Fruit fly (Drosophila melanogaster) whole organism, embryonic: ENCODE results near the gene Dpm1.

ENCODE experiments used
- CG11695 ChIP-seq: fragments of 200-800 bp; sonication (Bioruptor generic); IDR thresholded peaks from 3 replicates; pipeline ENCODE4 v1.3.6; 2022; ENCODE audit warnings: missing biosample characterization, missing genetic modification characterization
- CG12744 ChIP-seq: fragments of 200-800 bp; sonication (Bioruptor generic); optimal IDR thresholded peaks from 2 replicates; lab custom pipeline; 2016; ENCODE audit warnings: missing biosample characterization, missing genetic modification characterization
- CG14441 ChIP-seq: fragments of 200-800 bp; sonication (Bioruptor generic); IDR thresholded peaks from 2 replicates; pipeline ENCODE4 v1.3.6; 2022; ENCODE audit warnings: missing biosample characterization, missing genetic modification characterization
- CG15073 ChIP-seq: fragments of 200-800 bp; sonication (Bioruptor generic); optimal IDR thresholded peaks from 2 replicates; lab custom pipeline; 2016; ENCODE audit warnings: missing biosample characterization, missing genetic modification characterization
- CG1603 ChIP-seq: fragments of 200-800 bp; sonication (Bioruptor generic); optimal IDR thresholded peaks from 2 replicates; lab custom pipeline; 2019; ENCODE audit warnings: missing biosample characterization, mild to moderate bottlenecking, missing genetic modification characterization, moderate library complexity
- CG16779 ChIP-seq: fragments of 200-800 bp; sonication (Bioruptor generic); IDR thresholded peaks from 2 replicates; pipeline ENCODE4 v1.3.6; 2022; ENCODE audit warnings: missing biosample characterization, missing genetic modification characterization
- CG17328 ChIP-seq: fragments of 200-800 bp; sonication (Bioruptor generic); IDR thresholded peaks from 2 replicates; pipeline ENCODE4 v1.3.6; 2022; ENCODE audit warnings: missing biosample characterization, missing genetic modification characterization
- CG17361 ChIP-seq: fragments of 200-800 bp; sonication (Bioruptor generic); IDR thresholded peaks from 3 replicates; pipeline ENCODE4 v1.3.6; 2022; ENCODE audit warnings: missing biosample characterization, missing genetic modification characterization
- CG34376 ChIP-seq: fragments of 200-800 bp; sonication (Bioruptor generic); optimal IDR thresholded peaks from 2 replicates; lab custom pipeline; 2018; ENCODE audit warnings: missing biosample characterization, mild to moderate bottlenecking, missing genetic modification characterization
- CG3995 ChIP-seq: fragments of 200-800 bp; sonication (Bioruptor generic); optimal IDR thresholded peaks from 3 replicates; lab custom pipeline; 2016; ENCODE audit warnings: missing biosample characterization, missing genetic modification characterization
- CG6175 ChIP-seq: fragments of 200-800 bp; sonication (Bioruptor generic); IDR thresholded peaks from 3 replicates; pipeline ENCODE4 v1.3.6; 2022; ENCODE audit warnings: missing biosample characterization, missing genetic modification characterization
- CG8281 ChIP-seq: fragments of 200-800 bp; sonication (Bioruptor generic); optimal IDR thresholded peaks from 2 replicates; lab custom pipeline; 2018; ENCODE audit warnings: missing biosample characterization, mild to moderate bottlenecking, missing genetic modification characterization, moderate library complexity
- CG8359 ChIP-seq: fragments of 200-800 bp; sonication (Bioruptor generic); optimal IDR thresholded peaks from 2 replicates; lab custom pipeline; 2017; ENCODE audit warnings: missing biosample characterization, mild to moderate bottlenecking, missing genetic modification characterization, borderline replicate concordance
- CG9437 ChIP-seq: fragments of 200-800 bp; sonication (Bioruptor generic); optimal IDR thresholded peaks from 2 replicates; lab custom pipeline; 2018; ENCODE audit warnings: missing biosample characterization, mild to moderate bottlenecking, missing genetic modification characterization
- CG9876 ChIP-seq: fragments of 200-800 bp; sonication (Bioruptor generic); optimal IDR thresholded peaks from 2 replicates; lab custom pipeline; 2016; ENCODE audit warnings: missing biosample characterization, missing genetic modification characterization
- Camta ChIP-seq: fragments of 200-800 bp; sonication (Bioruptor generic); optimal IDR thresholded peaks from 2 replicates; lab custom pipeline; 2016; ENCODE audit warnings: missing biosample characterization, missing genetic modification characterization
- CkIIα-i1 ChIP-seq: fragments of 200-800 bp; sonication (Bioruptor generic); IDR thresholded peaks from 2 replicates; pipeline ENCODE4 v1.3.6; 2022; ENCODE audit warnings: missing biosample characterization, missing genetic modification characterization
- D19B ChIP-seq: fragments of 200-800 bp; sonication (Bioruptor generic); optimal IDR thresholded peaks from 2 replicates; lab custom pipeline; 2017; ENCODE audit warnings: missing biosample characterization, mild to moderate bottlenecking, missing genetic modification characterization
- E2f2 ChIP-seq: fragments of 200-800 bp; sonication (Bioruptor generic); IDR thresholded peaks from 2 replicates; pipeline ENCODE4 v1.3.6; 2022; ENCODE audit warnings: missing biosample characterization, missing genetic modification characterization
- Fer2 ChIP-seq: fragments of 200-800 bp; sonication (Bioruptor generic); optimal IDR thresholded peaks from 2 replicates; lab custom pipeline; 2018; ENCODE audit warnings: missing biosample characterization, mild to moderate bottlenecking, missing genetic modification characterization, moderate library complexity
- Hmr ChIP-seq: fragments of 200-800 bp; sonication (Bioruptor generic); optimal IDR thresholded peaks from 3 replicates; lab custom pipeline; 2017; ENCODE audit warnings: mild to moderate bottlenecking, missing biosample characterization, missing genetic modification reagents, missing genetic modification characterization
- Neu2 ChIP-seq: fragments of 200-800 bp; sonication (Bioruptor generic); optimal IDR thresholded peaks from 3 replicates; lab custom pipeline; 2016; ENCODE audit warnings: missing biosample characterization, missing genetic modification characterization, borderline replicate concordance
- NfI ChIP-seq: fragments of 200-800 bp; sonication (Bioruptor generic); optimal IDR thresholded peaks from 3 replicates; lab custom pipeline; 2018; ENCODE audit warnings: missing biosample characterization, mild to moderate bottlenecking, missing genetic modification characterization, moderate library complexity
- Scr ChIP-seq: fragments of 200-800 bp; sonication (Bioruptor generic); IDR thresholded peaks from 2 replicates; pipeline ENCODE4 v1.3.6; 2022; ENCODE audit warnings: missing biosample characterization, missing genetic modification characterization; ENCODE audit not compliant: partially characterized antibody
- Spps ChIP-seq: fragments of 200-800 bp; sonication (Bioruptor generic); optimal IDR thresholded peaks from 2 replicates; lab custom pipeline; 2018; ENCODE audit warnings: missing biosample characterization, mild to moderate bottlenecking, missing genetic modification characterization
- Trl ChIP-seq, 3 experiments: fragments of >200 bp in 2 of 3; fragments of 200-800 bp in 1 of 3; sonication (Bioruptor generic) in 1 of 3; optimal IDR thresholded peaks; 2 replicates in 1 of 3; 3 replicates in 2 of 3; lab custom pipeline; 2016 to 2017; ENCODE audit warnings: missing biosample characterization in 1 of 3, missing genetic modification characterization in 1 of 3
- bowl ChIP-seq: fragments of 200-800 bp; sonication (Bioruptor generic); IDR thresholded peaks from 2 replicates; pipeline ENCODE4 v1.3.6; 2022; ENCODE audit warnings: missing biosample characterization, missing genetic modification characterization
- br ChIP-seq: fragments of >200 bp; optimal IDR thresholded peaks from 2 replicates; lab custom pipeline; 2017
- caup ChIP-seq: fragments of 200-800 bp; sonication (Bioruptor generic); optimal IDR thresholded peaks from 3 replicates; lab custom pipeline; 2017; ENCODE audit warnings: missing biosample characterization, mild to moderate bottlenecking, missing genetic modification characterization, moderate library complexity; ENCODE audit not compliant: severe bottlenecking
- chinmo ChIP-seq: fragments of 200-800 bp; sonication (Bioruptor generic); IDR thresholded peaks from 4 replicates; pipeline ENCODE4 v1.3.6; 2022; ENCODE audit warnings: missing biosample characterization, missing genetic modification characterization; ENCODE audit not compliant: partially characterized antibody
- danr ChIP-seq: fragments of 200-800 bp; sonication (Bioruptor generic); IDR thresholded peaks from 2 replicates; pipeline ENCODE4 v1.3.6; 2022; ENCODE audit warnings: missing biosample characterization, missing genetic modification characterization
- dimm ChIP-seq: fragments of 200-800 bp; sonication (Bioruptor generic); IDR thresholded peaks from 2 replicates; pipeline ENCODE4 v1.3.6; 2022; ENCODE audit warnings: missing biosample characterization, missing genetic modification characterization
- eve ChIP-seq, 2 experiments: fragments of >200 bp; optimal IDR thresholded peaks; 2 replicates each; lab custom pipeline; 2017; ENCODE audit warnings: missing biosample characterization in 2 of 2, missing genetic modification characterization in 2 of 2
- fd64A ChIP-seq: fragments of 200-800 bp; sonication (Bioruptor generic); optimal IDR thresholded peaks from 3 replicates; lab custom pipeline; 2018; ENCODE audit warnings: missing biosample characterization, mild to moderate bottlenecking, missing genetic modification characterization
- gro ChIP-seq: fragments of 200-800 bp; sonication (Bioruptor generic); optimal IDR thresholded peaks from 2 replicates; lab custom pipeline; 2016; ENCODE audit warnings: missing biosample characterization, missing genetic modification characterization
- gsb-n ChIP-seq: fragments of 200-800 bp; sonication (Bioruptor generic); optimal IDR thresholded peaks from 3 replicates; lab custom pipeline; 2018; ENCODE audit warnings: missing biosample characterization, mild to moderate bottlenecking, missing genetic modification characterization
- lmd ChIP-seq: fragments of 200-800 bp; sonication (Bioruptor generic); IDR thresholded peaks from 2 replicates; pipeline ENCODE4 v1.3.6; 2022; ENCODE audit warnings: missing biosample characterization, missing genetic modification characterization
- mirr ChIP-seq: fragments of 200-800 bp; sonication (Bioruptor generic); optimal IDR thresholded peaks from 3 replicates; lab custom pipeline; 2018; ENCODE audit warnings: missing biosample characterization, mild to moderate bottlenecking, missing genetic modification characterization
- nom ChIP-seq: fragments of 200-800 bp; sonication (Bioruptor generic); optimal IDR thresholded peaks from 2 replicates; lab custom pipeline; 2017; ENCODE audit warnings: missing biosample characterization, missing genetic modification characterization, mild to moderate bottlenecking, moderate library complexity, missing genetic modification reagents
- odd ChIP-seq: fragments of 200-800 bp; sonication (Bioruptor generic); optimal IDR thresholded peaks from 2 replicates; lab custom pipeline; 2017; ENCODE audit warnings: missing biosample characterization, mild to moderate bottlenecking, missing genetic modification characterization
- onecut ChIP-seq: fragments of 200-800 bp; sonication (Bioruptor generic); IDR thresholded peaks from 2 replicates; pipeline ENCODE4 v1.3.6; 2022; ENCODE audit warnings: missing biosample characterization, missing genetic modification characterization
- otp ChIP-seq: fragments of 200-800 bp; sonication (Bioruptor generic); IDR thresholded peaks from 3 replicates; pipeline ENCODE4, ENCODE4 v1.3.6; 2022; ENCODE audit warnings: missing biosample characterization, missing genetic modification characterization
- prd ChIP-seq, 3 experiments: fragments of >200 bp in 2 of 3; fragments of 200-800 bp in 1 of 3; sonication (Bioruptor generic) in 1 of 3; optimal IDR thresholded peaks in 2 of 3; IDR thresholded peaks in 1 of 3; 2 replicates in 2 of 3; 3 replicates in 1 of 3; pipeline versions ENCODE4 v1.3.6 to Lab custom; 2017 to 2022; ENCODE audit warnings: missing biosample characterization in 1 of 3, missing genetic modification characterization in 1 of 3
- sc ChIP-seq, 3 experiments: fragments of >200 bp in 2 of 3; fragments of 200-800 bp in 1 of 3; sonication (Bioruptor generic) in 1 of 3; optimal IDR thresholded peaks; 2 replicates in 2 of 3; 3 replicates in 1 of 3; lab custom pipeline; 2017; ENCODE audit warnings: mild to moderate bottlenecking in 1 of 3, missing biosample characterization in 1 of 3, missing genetic modification characterization in 1 of 3, missing genetic modification reagents in 1 of 3
- sens ChIP-seq: fragments of 200-800 bp; sonication (Bioruptor generic); peaks from one replicate; lab custom pipeline; 2016; ENCODE audit warnings: missing biosample characterization, missing genetic modification characterization
- trem ChIP-seq: fragments of 200-800 bp; optimal IDR thresholded peaks from 3 replicates; lab custom pipeline; 2019; ENCODE audit warnings: missing biosample characterization, mild to moderate bottlenecking, missing genetic modification characterization, moderate library complexity
- unc-4 ChIP-seq: fragments of 200-800 bp; sonication (Bioruptor generic); IDR thresholded peaks from 2 replicates; pipeline ENCODE4 v1.3.6; 2022; ENCODE audit warnings: missing biosample characterization, missing genetic modification characterization; ENCODE audit not compliant: partially characterized antibody
- usp ChIP-seq: fragments of >200 bp; optimal IDR thresholded peaks from 2 replicates; lab custom pipeline; 2017; ENCODE audit warnings: missing biosample characterization, missing genetic modification characterization
- yki ChIP-seq: fragments of >200 bp; optimal IDR thresholded peaks from 3 replicates; lab custom pipeline; 2018
- zfh1 ChIP-seq: fragments of 200-800 bp; sonication (Bioruptor generic); IDR thresholded peaks from 3 replicates; pipeline ENCODE4 v1.3.6; 2022; ENCODE audit warnings: missing biosample characterization, missing genetic modification characterization

The Dpm1 gene

dm6 chr2L:19549412-19549811, 23.2 kb upstream of the Dpm1 start (continued):
- TF ChIP-seq CG8359, result no peak
- TF ChIP-seq prd (optimal IDR thresholded peaks at IDR 0.05; lab: Kevin White, UChicago), result no peak
- TF ChIP-seq prd (GFP tag; IDR thresholded peaks at IDR 0.05; lab: Robert Waterston, UW), result no peak
- TF ChIP-seq CG17328, result no peak
- TF ChIP-seq unc-4 (GFP tag; lab: Robert Waterston, UW), result no peak
- TF ChIP-seq CG9876 (GFP tag; lab: Kevin White, UChicago), result no peak
- TF ChIP-seq CG34376 (GFP tag; lab: Kevin White, UChicago), result peak; percentile 92
- TF ChIP-seq sc (optimal IDR thresholded peaks at IDR 0.05; lab: Kevin White, UChicago), result no peak
- TF ChIP-seq sc (GFP tag; optimal IDR thresholded peaks at IDR 0.05; lab: Kevin White, UChicago), result no peak
- no peak for TF ChIP-seq trem
- TF ChIP-seq mirr (GFP tag; lab: Kevin White, UChicago), result peak; percentile 40
- no peak for TF ChIP-seq CG12744
- TF ChIP-seq gro (GFP tag; lab: Kevin White, UChicago), result no peak
- TF ChIP-seq CG17361 (GFP tag; lab: Robert Waterston, UW), result no peak
- TF ChIP-seq zfh1, result no peak
- TF ChIP-seq CG1603 (tag; lab: Kevin White, UChicago), result no peak
- TF ChIP-seq nom, result peak; percentile 78
- peak; percentile 47 for TF ChIP-seq caup (GFP tag; lab: Kevin White, UChicago)
- 0 out of 2 replicates have a peak, but pooled peaks have one; percentile 6 for TF ChIP-seq CG14441 (GFP tag; lab: Robert Waterston, UW)
- TF ChIP-seq eve (GFP tag; optimal IDR thresholded peaks at IDR 0.05; lab: Kevin White, UChicago), result no peak
- no peak for TF ChIP-seq Spps (tag; lab: Kevin White, UChicago)
- TF ChIP-seq otp (GFP tag; lab: Robert Waterston, UW), result peak; percentile 55; the same call in 1 of the 3 replicates
- peak; percentile 23 for TF ChIP-seq odd (GFP tag; lab: Kevin White, UChicago)
- no peak for TF ChIP-seq D19B
- TF ChIP-seq E2f2 (GFP tag; lab: Robert Waterston, UW), result peak; percentile 8; the same call in 1 of the 2 replicates
- no peak for TF ChIP-seq danr (GFP tag; lab: Robert Waterston, UW)
- no peak for TF ChIP-seq dimm (GFP tag; lab: Robert Waterston, UW)
- TF ChIP-seq Fer2 (tag; lab: Kevin White, UChicago), result no peak

dm6 chr2L:19548158-19548557, 22.0 kb upstream of the Dpm1 start, which contains the start of gene Tep4:
Gene Tep4 (plus strand): TSS chr2L:19548507.
- TF ChIP-seq chinmo, result peak; percentile 92; the same call in 3 of the 4 replicates
- no peak for TF ChIP-seq CG16779
- no peak for TF ChIP-seq CkIIα-i1 (GFP tag; lab: Robert Waterston, UW)
- no peak for TF ChIP-seq CG8281 (tag; lab: Kevin White, UChicago)
- TF ChIP-seq CG11695 (GFP tag; lab: Robert Waterston, UW), result no peak
- TF ChIP-seq CG34376 (GFP tag; lab: Kevin White, UChicago), result peak; percentile 42
- peak; percentile 43 for TF ChIP-seq D19B
- TF ChIP-seq Camta, result no peak
- TF ChIP-seq CG3995 (GFP tag; lab: Kevin White, UChicago), result no peak
- TF ChIP-seq yki, result no peak
- peak in 1 of 2 experiments; percentile 38 for TF ChIP-seq eve (GFP tag; optimal IDR thresholded peaks at IDR 0.05; lab: Kevin White, UChicago)
- no peak for TF ChIP-seq CG6175 (GFP tag; lab: Robert Waterston, UW)
- TF ChIP-seq bowl (GFP tag; lab: Robert Waterston, UW), result no peak
- no peak for TF ChIP-seq Neu2 (GFP tag; lab: Kevin White, UChicago)
- no peak for TF ChIP-seq CG15073
- no peak for TF ChIP-seq zfh1
- TF ChIP-seq Scr (GFP tag; lab: Robert Waterston, UW), result no peak
- TF ChIP-seq sens (GFP tag; lab: Kevin White, UChicago), result peak; percentile 78
- TF ChIP-seq lmd (GFP tag; lab: Robert Waterston, UW), result no peak
- TF ChIP-seq CG9437 (GFP tag; lab: Kevin White, UChicago), result no peak
- no peak for TF ChIP-seq onecut (GFP tag; lab: Robert Waterston, UW)
- TF ChIP-seq fd64A (GFP tag; lab: Kevin White, UChicago), result no peak
- no peak for TF ChIP-seq gsb-n (tag; lab: Kevin White, UChicago)
- no peak for TF ChIP-seq br (lab: Kevin White, UChicago)
- TF ChIP-seq Hmr (GFP tag; lab: Kevin White, UChicago), result no peak
- no peak for TF ChIP-seq NfI (GFP tag; lab: Kevin White, UChicago)
- no peak for TF ChIP-seq usp (GFP tag; lab: Kevin White, UChicago)
- TF ChIP-seq Trl (optimal IDR thresholded peaks at IDR 0.05; lab: Kevin White, UChicago), result peak; percentile 59 to 87
- no peak for TF ChIP-seq Trl (GFP tag; optimal IDR thresholded peaks at IDR 0.05; lab: Kevin White, UChicago)
